Fruit fly (Drosophila melanogaster) whole organism, embryonic: ENCODE results near the gene Cog3.

Source experiments
- ATbp ChIP-seq: fragments of 200-800 bp; sonication (Bioruptor generic); optimal IDR thresholded peaks from 2 replicates; lab custom pipeline; 2017; ENCODE audit warnings: missing biosample characterization, mild to moderate bottlenecking, missing genetic modification characterization, missing genetic modification reagents
- CG12236 ChIP-seq: fragments of 200-800 bp; sonication (Bioruptor generic); optimal IDR thresholded peaks from 2 replicates; lab custom pipeline; 2016; ENCODE audit warnings: missing biosample characterization, missing genetic modification characterization
- CG13123 ChIP-seq: fragments of 200-800 bp; sonication (Bioruptor generic); optimal IDR thresholded peaks from 2 replicates; lab custom pipeline; 2016; ENCODE audit warnings: missing biosample characterization, missing genetic modification characterization
- CG13624 ChIP-seq: fragments of 200-800 bp; sonication (Bioruptor generic); optimal IDR thresholded peaks from 2 replicates; lab custom pipeline; 2016; ENCODE audit warnings: missing biosample characterization, missing genetic modification characterization
- CG14441 ChIP-seq: fragments of 200-800 bp; sonication (Bioruptor generic); IDR thresholded peaks from 2 replicates; pipeline ENCODE4 v1.3.6; 2022; ENCODE audit warnings: missing biosample characterization, missing genetic modification characterization
- CG1529 ChIP-seq: fragments of 200-800 bp; sonication (Bioruptor generic); optimal IDR thresholded peaks from 3 replicates; lab custom pipeline; 2018; ENCODE audit warnings: missing biosample characterization, missing genetic modification characterization
- CG15601 ChIP-seq: fragments of 200-800 bp; sonication (Bioruptor generic); optimal IDR thresholded peaks from 3 replicates; lab custom pipeline; 2019; ENCODE audit warnings: missing biosample characterization, mild to moderate bottlenecking, missing genetic modification characterization, moderate library complexity
- CG1832 ChIP-seq: fragments of 200-800 bp; sonication (Bioruptor generic); optimal IDR thresholded peaks from 2 replicates; lab custom pipeline; 2017; ENCODE audit warnings: missing biosample characterization, mild to moderate bottlenecking, missing genetic modification characterization, inconsistent platforms
- CG18619 ChIP-seq: fragments of 200-800 bp; sonication (Bioruptor generic); optimal IDR thresholded peaks from 3 replicates; lab custom pipeline; 2017; ENCODE audit warnings: missing biosample characterization, mild to moderate bottlenecking, missing genetic modification characterization
- CG30020 ChIP-seq: fragments of 200-800 bp; optimal IDR thresholded peaks from 2 replicates; lab custom pipeline; 2019; ENCODE audit warnings: missing biosample characterization, mild to moderate bottlenecking, missing genetic modification characterization, moderate library complexity
- CG33213 ChIP-seq: fragments of 200-800 bp; sonication (Bioruptor generic); optimal IDR thresholded peaks from 3 replicates; lab custom pipeline; 2016; ENCODE audit warnings: missing biosample characterization, missing genetic modification characterization
- CG42726 ChIP-seq: fragments of 200-800 bp; sonication (Bioruptor generic); IDR thresholded peaks from 2 replicates; pipeline ENCODE4 v1.3.6; 2022; ENCODE audit warnings: missing biosample characterization, missing genetic modification characterization; ENCODE audit not compliant: partially characterized antibody
- CG4820 ChIP-seq: fragments of 200-800 bp; sonication (Bioruptor generic); optimal IDR thresholded peaks from 3 replicates; lab custom pipeline; 2016; ENCODE audit warnings: missing biosample characterization, missing genetic modification characterization
- CG7963 ChIP-seq: fragments of 200-800 bp; sonication (Bioruptor generic); IDR thresholded peaks from 3 replicates; pipeline ENCODE4 v1.3.6; 2022; ENCODE audit warnings: missing biosample characterization, missing genetic modification characterization; ENCODE audit not compliant: partially characterized antibody
- CG7987 ChIP-seq: fragments of 200-800 bp; sonication (Bioruptor generic); optimal IDR thresholded peaks from 2 replicates; lab custom pipeline; 2018; ENCODE audit warnings: missing biosample characterization, mild to moderate bottlenecking, missing genetic modification characterization, moderate library complexity
- CG8281 ChIP-seq: fragments of 200-800 bp; sonication (Bioruptor generic); optimal IDR thresholded peaks from 2 replicates; lab custom pipeline; 2018; ENCODE audit warnings: missing biosample characterization, mild to moderate bottlenecking, missing genetic modification characterization, moderate library complexity
- CG8290 ChIP-seq, 3 experiments: fragments of 200-800 bp; sonication (Bioruptor generic); optimal IDR thresholded peaks; 2 replicates each; lab custom pipeline; 2016 to 2019; ENCODE audit warnings: missing biosample characterization in 3 of 3, missing genetic modification characterization in 3 of 3, mild to moderate bottlenecking in 2 of 3, moderate library complexity in 1 of 3
- CG9727 ChIP-seq: fragments of 200-800 bp; sonication (Bioruptor generic); optimal IDR thresholded peaks from 3 replicates; lab custom pipeline; 2017; ENCODE audit warnings: missing biosample characterization, mild to moderate bottlenecking, missing genetic modification characterization
- CoRest ChIP-seq: fragments of 200-800 bp; sonication (Bioruptor generic); optimal IDR thresholded peaks from 3 replicates; lab custom pipeline; 2018; ENCODE audit warnings: missing biosample characterization, mild to moderate bottlenecking, missing genetic modification characterization, moderate library complexity
- CrebB ChIP-seq: fragments of 200-800 bp; sonication (Bioruptor generic); optimal IDR thresholded peaks from 3 replicates; lab custom pipeline; 2018; ENCODE audit warnings: missing biosample characterization, mild to moderate bottlenecking, missing genetic modification characterization
- D19B ChIP-seq: fragments of 200-800 bp; sonication (Bioruptor generic); optimal IDR thresholded peaks from 2 replicates; lab custom pipeline; 2017; ENCODE audit warnings: missing biosample characterization, mild to moderate bottlenecking, missing genetic modification characterization
- Dad ChIP-seq: fragments of 200-800 bp; sonication (Bioruptor generic); optimal IDR thresholded peaks from 3 replicates; lab custom pipeline; 2016; ENCODE audit warnings: missing biosample characterization, missing genetic modification characterization
- GATAe ChIP-seq: fragments of 200-800 bp; sonication (Bioruptor generic); conservative IDR thresholded peaks from 2 replicates; pipeline ENCODE4 v1.3.6; 2022; ENCODE audit warnings: missing biosample characterization, missing genetic modification characterization
- H2.0 ChIP-seq: fragments of 200-800 bp; sonication (Bioruptor generic); IDR thresholded peaks from 2 replicates; pipeline ENCODE4 v1.3.6; 2022; ENCODE audit warnings: missing biosample characterization, missing genetic modification characterization
- HLHmδ ChIP-seq: fragments of 200-800 bp; sonication (Bioruptor generic); optimal IDR thresholded peaks from 2 replicates; lab custom pipeline; 2018; ENCODE audit warnings: missing biosample characterization, mild to moderate bottlenecking, missing genetic modification characterization, moderate library complexity
- Kr ChIP-seq: fragments of 200-800 bp; sonication (Bioruptor generic); optimal IDR thresholded peaks from 2 replicates; lab custom pipeline; 2017; ENCODE audit warnings: missing biosample characterization, mild to moderate bottlenecking, missing genetic modification characterization
- MTF-1 ChIP-seq: fragments of 200-800 bp; sonication (Bioruptor generic); optimal IDR thresholded peaks from 2 replicates; lab custom pipeline; 2018; ENCODE audit warnings: missing biosample characterization, mild to moderate bottlenecking, missing genetic modification characterization, borderline replicate concordance
- Scr ChIP-seq: fragments of 200-800 bp; sonication (Bioruptor generic); IDR thresholded peaks from 2 replicates; pipeline ENCODE4 v1.3.6; 2022; ENCODE audit warnings: missing biosample characterization, missing genetic modification characterization; ENCODE audit not compliant: partially characterized antibody
- Ssrp ChIP-seq: fragments of 200-800 bp; sonication (Bioruptor generic); optimal IDR thresholded peaks from 2 replicates; lab custom pipeline; 2018; ENCODE audit warnings: missing biosample characterization, mild to moderate bottlenecking, missing genetic modification characterization, moderate library complexity
- Taf1 ChIP-seq: fragments of 200-800 bp; sonication (Bioruptor generic); IDR thresholded peaks from 2 replicates; pipeline ENCODE4 v1.3.6; 2022; ENCODE audit warnings: missing biosample characterization, missing genetic modification characterization
- Usf ChIP-seq: fragments of 200-800 bp; sonication (Bioruptor generic); optimal IDR thresholded peaks from 2 replicates; lab custom pipeline; 2017; ENCODE audit warnings: missing genotype, missing biosample characterization, missing genetic modification characterization
- amos ChIP-seq: fragments of 200-800 bp; sonication (Bioruptor generic); IDR thresholded peaks from 2 replicates; pipeline ENCODE4 v1.3.6; 2022; ENCODE audit warnings: missing biosample characterization, missing genetic modification characterization; ENCODE audit not compliant: partially characterized antibody
- ap ChIP-seq: fragments of 200-800 bp; sonication (Bioruptor generic); IDR thresholded peaks from 2 replicates; pipeline ENCODE4 v1.3.6; 2022; ENCODE audit warnings: missing biosample characterization, missing genetic modification characterization
- ara ChIP-seq: fragments of 200-800 bp; sonication (Bioruptor generic); IDR thresholded peaks from 2 replicates; pipeline ENCODE4 v1.3.6; 2022; ENCODE audit warnings: missing biosample characterization, missing genetic modification characterization
- bbx ChIP-seq: fragments of 200-800 bp; sonication (Bioruptor generic); IDR thresholded peaks from 2 replicates; pipeline ENCODE4 v1.3.6; 2022; ENCODE audit warnings: missing biosample characterization, missing genetic modification characterization; ENCODE audit not compliant: partially characterized antibody
- crol ChIP-seq: fragments of 200-800 bp; sonication (Bioruptor generic); IDR thresholded peaks from 2 replicates; pipeline ENCODE4 v1.3.6; 2022; ENCODE audit warnings: missing biosample characterization, missing genetic modification characterization
- dysf ChIP-seq: fragments of 200-800 bp; sonication (Bioruptor generic); IDR thresholded peaks from 3 replicates; pipeline ENCODE4 v1.3.6; 2022; ENCODE audit warnings: missing biosample characterization, missing genetic modification characterization
- eyg ChIP-seq: fragments of 200-800 bp; sonication (Bioruptor generic); optimal IDR thresholded peaks from 3 replicates; lab custom pipeline; 2016; ENCODE audit warnings: missing biosample characterization, missing genetic modification characterization
- fru ChIP-seq: fragments of >200 bp; optimal IDR thresholded peaks from 2 replicates; lab custom pipeline; 2017
- ham ChIP-seq: fragments of 200-800 bp; sonication (Bioruptor generic); IDR thresholded peaks from 2 replicates; pipeline ENCODE4 v1.3.6; 2022; ENCODE audit warnings: missing biosample characterization, missing genetic modification characterization
- hb ChIP-seq: fragments of 200-800 bp; sonication (Bioruptor generic); IDR thresholded peaks from 3 replicates; pipeline ENCODE4 v1.3.6; 2022; ENCODE audit warnings: missing biosample characterization, missing genetic modification characterization; ENCODE audit not compliant: partially characterized antibody
- lmd ChIP-seq: fragments of 200-800 bp; sonication (Bioruptor generic); IDR thresholded peaks from 2 replicates; pipeline ENCODE4 v1.3.6; 2022; ENCODE audit warnings: missing biosample characterization, missing genetic modification characterization
- lola ChIP-seq, 3 experiments: fragments of >200 bp in 2 of 3; fragments of 200-800 bp in 1 of 3; sonication (Bioruptor generic) in 1 of 3; optimal IDR thresholded peaks; 2 replicates each; lab custom pipeline; 2017 to 2019; ENCODE audit warnings: missing biosample characterization in 3 of 3, missing genetic modification characterization in 3 of 3, mild to moderate bottlenecking in 1 of 3, moderate library complexity in 1 of 3
- lov ChIP-seq, 2 experiments: fragments of 200-800 bp in 1 of 2; fragments of >200 bp in 1 of 2; sonication (Bioruptor generic) in 1 of 2; IDR thresholded peaks in 1 of 2; optimal IDR thresholded peaks in 1 of 2; 2 replicates in 1 of 2; 3 replicates in 1 of 2; pipeline versions ENCODE4 v1.3.6 to Lab custom; 2017 to 2022; ENCODE audit warnings: missing biosample characterization in 1 of 2, missing genetic modification characterization in 1 of 2
- pho ChIP-seq: fragments of 200-800 bp; sonication (Bioruptor generic); optimal IDR thresholded peaks from 2 replicates; lab custom pipeline; 2016; ENCODE audit warnings: missing biosample characterization, missing genetic modification characterization
- tgo ChIP-seq: fragments of 200-800 bp; sonication (Bioruptor generic); IDR thresholded peaks from 3 replicates; pipeline ENCODE4 v1.3.6; 2022; ENCODE audit warnings: missing biosample characterization, missing genetic modification characterization
- wor ChIP-seq: fragments of 200-800 bp; sonication (Bioruptor generic); IDR thresholded peaks from 2 replicates; pipeline ENCODE4 v1.3.6; 2022; ENCODE audit warnings: missing biosample characterization, missing genetic modification characterization
- yki ChIP-seq: fragments of >200 bp; optimal IDR thresholded peaks from 3 replicates; lab custom pipeline; 2018
- z ChIP-seq: fragments of 200-800 bp; sonication (Bioruptor generic); IDR thresholded peaks from 3 replicates; pipeline ENCODE4 v1.3.6; 2022; ENCODE audit warnings: missing biosample characterization, missing genetic modification characterization
- zfh2 ChIP-seq: fragments of 200-800 bp; sonication (Bioruptor generic); optimal IDR thresholded peaks from 2 replicates; lab custom pipeline; 2016; ENCODE audit warnings: missing biosample characterization, missing genetic modification characterization

The Cog3 gene

DNA sequence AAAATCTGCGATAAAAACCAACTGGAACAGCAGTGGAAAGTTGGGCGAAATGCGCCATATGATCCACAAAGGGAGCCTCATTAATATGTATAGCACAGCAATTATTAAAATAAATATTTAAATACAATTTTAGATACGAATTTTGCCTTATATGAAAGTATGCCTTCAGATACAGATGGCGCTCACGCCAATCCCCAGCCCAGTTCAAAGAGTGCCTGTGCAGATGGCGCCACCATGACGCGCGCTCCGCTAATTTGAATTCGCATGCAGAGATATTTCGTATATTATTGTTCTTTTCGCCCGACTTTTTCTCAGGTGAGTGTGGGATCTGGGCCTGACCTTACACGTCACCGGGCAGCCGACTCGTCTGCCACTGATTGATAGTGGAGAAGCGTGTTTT is 15.4 kb upstream of the Cog3 start, which contains the start of gene Pgant4 (continued):
- TF ChIP-seq CG8281 (tag; lab: Kevin White, UChicago) (no peak), CrebB (tag; lab: Kevin White, UChicago) (no peak), hb (GFP tag; lab: Robert Waterston, UW) (no peak), Scr (GFP tag; lab: Robert Waterston, UW) (no peak), Dad (GFP tag; lab: Kevin White, UChicago) (no peak), Kr (no peak), CG18619 (peak; percentile 28), CG8290 (GFP tag; optimal IDR thresholded peaks at IDR 0.05; lab: Kevin White, UChicago) (peak; percentile 62), CG8290 (tag; optimal IDR thresholded peaks at IDR 0.05; lab: Kevin White, UChicago) (peak in 1 of 2 experiments; percentile 75), CG42726 (peak; percentile 81), bbx (GFP tag; lab: Robert Waterston, UW) (no peak), ap (GFP tag; lab: Robert Waterston, UW) (peak; percentile 32; the same call in 1 of the 2 replicates), dysf (peak; percentile 74), yki (lab: Kevin White, UChicago) (no peak), Ssrp (tag; lab: Kevin White, UChicago) (no peak), pho (GFP tag; lab: Kevin White, UChicago) (no peak), ara (GFP tag; lab: Robert Waterston, UW) (0 out of 2 replicates have a peak, but pooled peaks have one; percentile 17), tgo (GFP tag; lab: Robert Waterston, UW) (peak; percentile 65; the same call in 2 of the 3 replicates), CG15601 (tag; lab: Kevin White, UChicago) (no peak), crol (no peak), ATbp (no peak), D19B (GFP tag; lab: Kevin White, UChicago) (no peak), CG7963 (GFP tag; lab: Robert Waterston, UW) (no peak), CG30020 (tag; lab: Kevin White, UChicago) (no peak), CG7987 (peak; percentile 38), wor (no peak), CG1529 (GFP tag; lab: Kevin White, UChicago) (no peak), Usf (GFP tag; lab: Kevin White, UChicago) (no peak), Taf1 (peak; percentile 48; the same call in 1 of the 2 replicates), CG33213 (GFP tag; lab: Kevin White, UChicago) (peak; percentile 35), CG13624 (GFP tag; lab: Kevin White, UChicago) (peak; percentile 33), CG4820 (peak; percentile 51), CG12236 (GFP tag; lab: Kevin White, UChicago) (no peak), MTF-1 (GFP tag; lab: Kevin White, UChicago) (peak; percentile 25), zfh2 (GFP tag; lab: Kevin White, UChicago) (no peak), HLHmδ (GFP tag; lab: Kevin White, UChicago) (peak; percentile 24), eyg (GFP tag; lab: Kevin White, UChicago) (no peak), GATAe (GFP tag; lab: Robert Waterston, UW) (no peak), CG9727 (GFP tag; lab: Kevin White, UChicago) (peak; percentile 31), CoRest (tag; lab: Kevin White, UChicago) (peak; percentile 48), fru (no peak), lola (GFP tag; optimal IDR thresholded peaks at IDR 0.05; lab: Kevin White, UChicago) (no peak), lov (optimal IDR thresholded peaks at IDR 0.05; lab: Kevin White, UChicago) (no peak), lov (GFP tag; IDR thresholded peaks at IDR 0.05; lab: Robert Waterston, UW) (no peak), ham (GFP tag; lab: Robert Waterston, UW) (no peak), amos (GFP tag; lab: Robert Waterston, UW) (peak; percentile 28; the same call in 1 of the 2 replicates), z (GFP tag; lab: Robert Waterston, UW) (no peak), CG13123 (GFP tag; lab: Kevin White, UChicago) (peak; percentile 7), CG14441 (peak; percentile 71), CG1832 (GFP tag; lab: Kevin White, UChicago) (no peak), lmd (GFP tag; lab: Robert Waterston, UW) (peak; percentile 60), H2.0 (GFP tag; lab: Robert Waterston, UW) (peak; percentile 36)
